Fruit fly (Drosophila melanogaster): ENCODE results near the gene bard.
A peak's percentile ranks its signal among the peaks of the same experiment; 100 is the strongest.

The bard gene

DNA sequence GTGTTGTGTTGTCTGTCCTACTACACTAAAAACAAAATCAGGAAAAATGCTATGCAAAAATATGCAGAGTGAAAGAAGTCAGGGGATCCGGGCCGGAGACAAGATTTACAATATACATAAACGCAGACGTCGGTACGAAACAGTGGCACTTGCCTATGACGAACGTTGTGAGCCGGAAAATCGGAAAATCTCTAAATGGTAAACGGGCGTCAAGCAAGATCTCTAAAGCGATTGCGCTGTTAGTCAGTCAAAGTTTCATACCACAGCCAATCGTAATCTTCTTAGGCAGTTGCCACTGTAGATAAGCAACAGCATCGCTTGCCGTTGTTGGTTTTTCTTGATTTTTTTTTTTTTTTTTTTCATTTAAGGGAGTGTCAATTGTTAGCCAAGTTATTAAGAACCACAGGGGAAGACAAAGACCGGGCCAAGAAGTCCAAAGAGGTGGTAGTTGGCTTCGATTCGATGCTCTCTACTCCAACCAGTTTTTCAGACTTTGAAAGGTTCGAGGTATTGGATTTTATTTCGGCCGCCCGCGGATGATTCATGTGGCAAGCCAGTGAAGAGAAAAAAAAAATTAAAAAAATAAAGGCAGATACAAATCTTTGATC lies 44.3 kb downstream of the bard start (continued):
- peak; percentile 36 for TF ChIP-seq eyg (GFP tag; optimal IDR thresholded peaks at IDR 0.05)
- peak; percentile 75 for TF ChIP-seq CG1024 (GFP tag; IDR thresholded peaks at IDR 0.05)
- peak; percentile 68; the same call in 1 of the 2 replicates for TF ChIP-seq aop (GFP tag; IDR thresholded peaks at IDR 0.05)
- TF ChIP-seq her (GFP tag; optimal IDR thresholded peaks at IDR 0.05), result peak; percentile 61
- no peak for TF ChIP-seq mld (GFP tag; IDR thresholded peaks at IDR 0.05; ENCODE audit: partially characterized antibody)
- TF ChIP-seq sr (GFP tag; IDR thresholded peaks at IDR 0.05), result peak; percentile 93
- TF ChIP-seq HmgD (GFP tag; optimal IDR thresholded peaks at IDR 0.05), result peak; percentile 57
- TF ChIP-seq CG8281 (tag; optimal IDR thresholded peaks at IDR 0.05), result peak; percentile 58
- TF ChIP-seq Fer2 (tag; optimal IDR thresholded peaks at IDR 0.05), result peak; percentile 72
- TF ChIP-seq CG4360 (GFP tag; IDR thresholded peaks at IDR 0.05), result peak; percentile 68
- peak; percentile 95 for TF ChIP-seq pnt (GFP tag; optimal IDR thresholded peaks at IDR 0.05)
- peak; percentile 72 for TF ChIP-seq sim (GFP tag; IDR thresholded peaks at IDR 0.05)
- no peak for TF ChIP-seq bigmax (GFP tag; optimal IDR thresholded peaks at IDR 0.05)
- peak; percentile 52 for TF ChIP-seq Myb (GFP tag; optimal IDR thresholded peaks at IDR 0.05)
- TF ChIP-seq CG7928 (GFP tag; optimal IDR thresholded peaks at IDR 0.05), result peak; percentile 36
- no peak for TF ChIP-seq CG14860 (GFP tag; IDR thresholded peaks at IDR 0.05; ENCODE audit: partially characterized antibody)
- peak; percentile 27 for TF ChIP-seq CG6765 (GFP tag; optimal IDR thresholded peaks at IDR 0.05)
- peak; percentile 84 for TF ChIP-seq zfh2 (GFP tag; optimal IDR thresholded peaks at IDR 0.05)
- no peak for TF ChIP-seq luna (GFP tag; optimal IDR thresholded peaks at IDR 0.05)
- no peak for TF ChIP-seq CG2202 (tag; optimal IDR thresholded peaks at IDR 0.05)
- TF ChIP-seq CG30020 (tag; optimal IDR thresholded peaks at IDR 0.05), result no peak
- peak; percentile 53 for TF ChIP-seq tx (GFP tag; optimal IDR thresholded peaks at IDR 0.05)
- peak; percentile 77 for TF ChIP-seq mirr (GFP tag; optimal IDR thresholded peaks at IDR 0.05)
- TF ChIP-seq Hr3 (GFP tag; optimal IDR thresholded peaks at IDR 0.05), result peak; percentile 43
- peak; percentile 71 for TF ChIP-seq CG9609 (GFP tag; optimal IDR thresholded peaks at IDR 0.05)
- peak; percentile 57 for TF ChIP-seq CG31388 (GFP tag; optimal IDR thresholded peaks at IDR 0.05)
- TF ChIP-seq CG12942 (GFP tag; optimal IDR thresholded peaks at IDR 0.05), result peak; percentile 68
- peak; percentile 56 to 76 for TF ChIP-seq bsh (GFP tag; optimal IDR thresholded peaks at IDR 0.05)
- peak; percentile 9 for TF ChIP-seq TFAM (GFP tag; optimal IDR thresholded peaks at IDR 0.05)
- peak; percentile 34 for TF ChIP-seq en (GFP tag; optimal IDR thresholded peaks at IDR 0.05)
- peak; percentile 91 for TF ChIP-seq slbo (GFP tag; IDR thresholded peaks at IDR 0.05)
- peak; percentile 78 for TF ChIP-seq Dip3 (GFP tag; optimal IDR thresholded peaks at IDR 0.05)
- TF ChIP-seq ab (GFP tag; optimal IDR thresholded peaks at IDR 0.05), result peak; percentile 85
- TF ChIP-seq unc-4 (GFP tag; IDR thresholded peaks at IDR 0.05; ENCODE audit: partially characterized antibody), result no peak
- peak; percentile 69 for TF ChIP-seq NfI (GFP tag; optimal IDR thresholded peaks at IDR 0.05)
- peak; percentile 60; the same call in 1 of the 3 replicates for TF ChIP-seq z (GFP tag; IDR thresholded peaks at IDR 0.05)
- TF ChIP-seq Six4 (GFP tag; optimal IDR thresholded peaks at IDR 0.05), result peak; percentile 81
- peak; percentile 77 for TF ChIP-seq Atf-2 (GFP tag; optimal IDR thresholded peaks at IDR 0.05)
- TF ChIP-seq CoRest (tag; optimal IDR thresholded peaks at IDR 0.05), result peak; percentile 75
- TF ChIP-seq emc (GFP tag; optimal IDR thresholded peaks at IDR 0.05), result no peak
- TF ChIP-seq HLH54F (GFP tag; optimal IDR thresholded peaks at IDR 0.05), result peak; percentile 68
- TF ChIP-seq BtbVII (GFP tag; optimal IDR thresholded peaks at IDR 0.05), result peak; percentile 14
- peak; percentile 76 for TF ChIP-seq ems (GFP tag; optimal IDR thresholded peaks at IDR 0.05)
- no peak for TF ChIP-seq crp (GFP tag; optimal IDR thresholded peaks at IDR 0.05)
- TF ChIP-seq schlank (tag; optimal IDR thresholded peaks at IDR 0.05), result no peak
- TF ChIP-seq chn (GFP tag; optimal IDR thresholded peaks at IDR 0.05), result peak; percentile 74
- peak; percentile 75 for TF ChIP-seq Side (GFP tag; optimal IDR thresholded peaks at IDR 0.05)
- peak; percentile 72 for TF ChIP-seq CG3847 (GFP tag; IDR thresholded peaks at IDR 0.05)
- peak; percentile 33 for TF ChIP-seq btn (GFP tag; optimal IDR thresholded peaks at IDR 0.05)
- TF ChIP-seq gem (tag; optimal IDR thresholded peaks at IDR 0.05), result peak; percentile 77
- TF ChIP-seq CG1603 (tag; optimal IDR thresholded peaks at IDR 0.05), result peak; percentile 79

Measured in whole organism, embryonic.